Fruit fly (Drosophila melanogaster) whole organism, embryonic: Measurements from ENCODE around the gene CG10948.

Experiments used
- B-H2 ChIP-seq: fragments of 200-800 bp; sonication (Bioruptor generic); optimal IDR thresholded peaks from 2 replicates; lab custom pipeline; 2018; ENCODE audit warnings: missing biosample characterization, mild to moderate bottlenecking, missing genetic modification characterization
- CG11695 ChIP-seq: fragments of 200-800 bp; sonication (Bioruptor generic); IDR thresholded peaks from 3 replicates; pipeline ENCODE4 v1.3.6; 2022; ENCODE audit warnings: missing biosample characterization, missing genetic modification characterization
- CG11723 ChIP-seq: fragments of 200-800 bp; sonication (Bioruptor generic); optimal IDR thresholded peaks from 2 replicates; lab custom pipeline; 2017; ENCODE audit warnings: missing biosample characterization, mild to moderate bottlenecking, missing genetic modification characterization
- CG12155 ChIP-seq: fragments of 200-800 bp; sonication (Bioruptor generic); optimal IDR thresholded peaks from 3 replicates; lab custom pipeline; 2016; ENCODE audit warnings: missing biosample characterization, missing genetic modification characterization
- CG12236 ChIP-seq: fragments of 200-800 bp; sonication (Bioruptor generic); optimal IDR thresholded peaks from 2 replicates; lab custom pipeline; 2016; ENCODE audit warnings: missing biosample characterization, missing genetic modification characterization
- CG1529 ChIP-seq: fragments of 200-800 bp; sonication (Bioruptor generic); optimal IDR thresholded peaks from 3 replicates; lab custom pipeline; 2018; ENCODE audit warnings: missing biosample characterization, missing genetic modification characterization
- CG17186 ChIP-seq: fragments of 200-800 bp; sonication (Bioruptor generic); optimal IDR thresholded peaks from 3 replicates; lab custom pipeline; 2017; ENCODE audit warnings: missing biosample characterization, missing genetic modification reagents, missing genetic modification characterization
- CG2678 ChIP-seq: fragments of 200-800 bp; sonication (Bioruptor generic); optimal IDR thresholded peaks from 3 replicates; lab custom pipeline; 2019; ENCODE audit warnings: missing biosample characterization, mild to moderate bottlenecking, missing genetic modification characterization, moderate library complexity
- CG2712 ChIP-seq: fragments of 200-800 bp; optimal IDR thresholded peaks from 3 replicates; lab custom pipeline; 2019; ENCODE audit warnings: missing biosample characterization, mild to moderate bottlenecking, missing genetic modification characterization, moderate library complexity
- CG3065 ChIP-seq: fragments of 200-800 bp; sonication (Bioruptor generic); optimal IDR thresholded peaks from 2 replicates; lab custom pipeline; 2016; ENCODE audit warnings: missing biosample characterization, missing genetic modification characterization
- CG32767 ChIP-seq: fragments of 200-800 bp; sonication (Bioruptor generic); IDR thresholded peaks from 2 replicates; pipeline ENCODE4 v1.3.6; 2022; ENCODE audit warnings: missing biosample characterization, missing genetic modification characterization
- CG34224 ChIP-seq: fragments of 200-800 bp; sonication (Bioruptor generic); IDR thresholded peaks from 3 replicates; pipeline ENCODE4 v1.3.6; 2022; ENCODE audit warnings: missing biosample characterization, missing genetic modification characterization; ENCODE audit not compliant: partially characterized antibody
- CG3995 ChIP-seq: fragments of 200-800 bp; sonication (Bioruptor generic); optimal IDR thresholded peaks from 3 replicates; lab custom pipeline; 2016; ENCODE audit warnings: missing biosample characterization, missing genetic modification characterization
- CG43689 ChIP-seq: fragments of 200-800 bp; sonication (Bioruptor generic); IDR thresholded peaks from 2 replicates; pipeline ENCODE4 v1.3.6; 2022; ENCODE audit warnings: missing biosample characterization, missing genetic modification characterization
- CG4730 ChIP-seq: fragments of 200-800 bp; sonication (Bioruptor generic); IDR thresholded peaks from 2 replicates; pipeline ENCODE4 v1.3.6; 2022; ENCODE audit warnings: missing biosample characterization, missing genetic modification characterization
- CG6272 ChIP-seq: fragments of 200-800 bp; sonication (Bioruptor generic); IDR thresholded peaks from 2 replicates; pipeline ENCODE4 v1.3.6; 2022; ENCODE audit warnings: missing biosample characterization, missing genetic modification characterization
- CG6791 ChIP-seq: fragments of 200-800 bp; sonication (Bioruptor generic); IDR thresholded peaks from 3 replicates; pipeline ENCODE4 v1.3.6; 2022; ENCODE audit warnings: missing biosample characterization, missing genetic modification characterization; ENCODE audit not compliant: partially characterized antibody
- CG6854 ChIP-seq: fragments of 200-800 bp; sonication (Bioruptor generic); optimal IDR thresholded peaks from 3 replicates; lab custom pipeline; 2017; ENCODE audit warnings: missing biosample characterization, mild to moderate bottlenecking, missing genetic modification characterization
- CG7987 ChIP-seq: fragments of 200-800 bp; sonication (Bioruptor generic); optimal IDR thresholded peaks from 2 replicates; lab custom pipeline; 2018; ENCODE audit warnings: missing biosample characterization, mild to moderate bottlenecking, missing genetic modification characterization, moderate library complexity
- CTCF ChIP-seq: fragments of 200-800 bp; sonication (Bioruptor generic); optimal IDR thresholded peaks from 2 replicates; lab custom pipeline; 2017; ENCODE audit warnings: missing biosample characterization, mild to moderate bottlenecking, missing genetic modification characterization, moderate library complexity
- HLH4C ChIP-seq: fragments of 200-800 bp; sonication (Bioruptor generic); IDR thresholded peaks from 3 replicates; pipeline ENCODE4 v1.3.6; 2022; ENCODE audit warnings: missing biosample characterization, missing genetic modification characterization; ENCODE audit not compliant: partially characterized antibody
- Hmr ChIP-seq: fragments of 200-800 bp; sonication (Bioruptor generic); optimal IDR thresholded peaks from 3 replicates; lab custom pipeline; 2017; ENCODE audit warnings: mild to moderate bottlenecking, missing biosample characterization, missing genetic modification reagents, missing genetic modification characterization
- Hr51 ChIP-seq, 2 experiments: fragments of 200-800 bp; sonication (Bioruptor generic); optimal IDR thresholded peaks; 2 replicates in 1 of 2; 3 replicates in 1 of 2; lab custom pipeline; 2016 to 2018; ENCODE audit warnings: missing biosample characterization in 2 of 2, missing genetic modification characterization in 2 of 2, mild to moderate bottlenecking in 1 of 2, moderate library complexity in 1 of 2
- Mes4 ChIP-seq: fragments of 200-800 bp; sonication (Bioruptor generic); optimal IDR thresholded peaks from 2 replicates; lab custom pipeline; 2016; ENCODE audit warnings: missing biosample characterization, missing genetic modification characterization
- NC2α ChIP-seq: fragments of 200-800 bp; sonication (Bioruptor generic); optimal IDR thresholded peaks from 2 replicates; lab custom pipeline; 2016; ENCODE audit warnings: missing biosample characterization, missing genetic modification characterization
- NK7.1 ChIP-seq: fragments of 200-800 bp; sonication (Bioruptor generic); optimal IDR thresholded peaks from 3 replicates; lab custom pipeline; 2016; ENCODE audit warnings: missing biosample characterization, missing genetic modification characterization
- Pdp1 ChIP-seq, 2 experiments: fragments of 200-800 bp; sonication (Bioruptor generic); optimal IDR thresholded peaks; 3 replicates each; lab custom pipeline; 2016; ENCODE audit warnings: missing biosample characterization in 2 of 2, missing genetic modification characterization in 2 of 2, mild to moderate bottlenecking in 1 of 2, moderate library complexity in 1 of 2
- Ptx1 ChIP-seq: fragments of 200-800 bp; sonication (Bioruptor generic); IDR thresholded peaks from 2 replicates; pipeline ENCODE4 v1.3.6; 2022; ENCODE audit warnings: missing biosample characterization, missing genetic modification characterization
- Ravus ChIP-seq: fragments of 200-800 bp; sonication (Bioruptor generic); IDR thresholded peaks from 2 replicates; pipeline ENCODE4 v1.3.6; 2022; ENCODE audit warnings: missing biosample characterization, missing genetic modification characterization
- Trl ChIP-seq, 3 experiments: fragments of >200 bp in 2 of 3; fragments of 200-800 bp in 1 of 3; sonication (Bioruptor generic) in 1 of 3; optimal IDR thresholded peaks; 2 replicates in 1 of 3; 3 replicates in 2 of 3; lab custom pipeline; 2016 to 2017; ENCODE audit warnings: missing biosample characterization in 1 of 3, missing genetic modification characterization in 1 of 3
- ac ChIP-seq: fragments of 200-800 bp; sonication (Bioruptor generic); optimal IDR thresholded peaks from 3 replicates; lab custom pipeline; 2017; ENCODE audit warnings: missing biosample characterization, mild to moderate bottlenecking, missing genetic modification characterization
- al ChIP-seq: fragments of 200-800 bp; sonication (Bioruptor generic); IDR thresholded peaks from 2 replicates; pipeline ENCODE4 v1.3.6; 2022; ENCODE audit warnings: missing biosample characterization, missing genetic modification characterization
- bbx ChIP-seq: fragments of 200-800 bp; sonication (Bioruptor generic); IDR thresholded peaks from 2 replicates; pipeline ENCODE4 v1.3.6; 2022; ENCODE audit warnings: missing biosample characterization, missing genetic modification characterization; ENCODE audit not compliant: partially characterized antibody
- chn ChIP-seq: fragments of 200-800 bp; sonication (Bioruptor generic); optimal IDR thresholded peaks from 2 replicates; lab custom pipeline; 2016; ENCODE audit warnings: missing biosample characterization, missing genetic modification characterization
- dan ChIP-seq: fragments of 200-800 bp; sonication (Bioruptor generic); IDR thresholded peaks from 2 replicates; pipeline ENCODE4 v1.3.6; 2022; ENCODE audit warnings: missing biosample characterization, missing genetic modification characterization
- dm ChIP-seq: fragments of 200-800 bp; sonication (Bioruptor generic); optimal IDR thresholded peaks from 3 replicates; lab custom pipeline; 2016; ENCODE audit warnings: missing biosample characterization, missing genetic modification characterization
- fd102C ChIP-seq: fragments of 200-800 bp; sonication (Bioruptor generic); optimal IDR thresholded peaks from 2 replicates; lab custom pipeline; 2018; ENCODE audit warnings: missing biosample characterization, mild to moderate bottlenecking, missing genetic modification characterization, moderate library complexity
- gfzf ChIP-seq: fragments of 200-800 bp; sonication (Bioruptor generic); optimal IDR thresholded peaks from 2 replicates; lab custom pipeline; 2016; ENCODE audit warnings: missing biosample characterization, mild to moderate bottlenecking, missing genetic modification characterization, moderate library complexity
- h ChIP-seq: fragments of >200 bp; optimal IDR thresholded peaks from 2 replicates; lab custom pipeline; 2017
- ham ChIP-seq: fragments of 200-800 bp; sonication (Bioruptor generic); IDR thresholded peaks from 2 replicates; pipeline ENCODE4 v1.3.6; 2022; ENCODE audit warnings: missing biosample characterization, missing genetic modification characterization
- jigr1 ChIP-seq: fragments of 200-800 bp; sonication (Bioruptor generic); IDR thresholded peaks from 3 replicates; pipeline ENCODE4 v1.3.6; 2022; ENCODE audit warnings: missing biosample characterization, missing genetic modification characterization
- jing ChIP-seq: fragments of 200-800 bp; sonication (Bioruptor generic); optimal IDR thresholded peaks from 2 replicates; lab custom pipeline; 2018; ENCODE audit warnings: missing biosample characterization, mild to moderate bottlenecking, missing genetic modification characterization
- mld ChIP-seq: fragments of 200-800 bp; sonication (Bioruptor generic); IDR thresholded peaks from 3 replicates; pipeline ENCODE4 v1.3.6; 2022; ENCODE audit warnings: missing biosample characterization, missing genetic modification characterization; ENCODE audit not compliant: partially characterized antibody
- nau ChIP-seq: fragments of 200-800 bp; sonication (Bioruptor generic); optimal IDR thresholded peaks from 3 replicates; lab custom pipeline; 2017; ENCODE audit warnings: missing biosample characterization, mild to moderate bottlenecking, missing genetic modification characterization, missing genetic modification reagents
- phol ChIP-seq: fragments of 200-800 bp; sonication (Bioruptor generic); optimal IDR thresholded peaks from 3 replicates; lab custom pipeline; 2018; ENCODE audit warnings: missing biosample characterization, mild to moderate bottlenecking, missing genetic modification characterization, moderate library complexity
- ssp ChIP-seq: fragments of 200-800 bp; sonication (Bioruptor generic); IDR thresholded peaks from 2 replicates; pipeline ENCODE4 v1.3.6; 2022; ENCODE audit warnings: missing biosample characterization, missing genetic modification characterization
- tna ChIP-seq: fragments of 200-800 bp; sonication (Bioruptor generic); IDR thresholded peaks from 2 replicates; pipeline ENCODE4 v1.3.6; 2022; ENCODE audit warnings: missing biosample characterization, missing genetic modification characterization; ENCODE audit not compliant: partially characterized antibody
- trh ChIP-seq: fragments of 200-800 bp; sonication (Bioruptor generic); optimal IDR thresholded peaks from 2 replicates; lab custom pipeline; 2016; ENCODE audit warnings: missing biosample characterization, missing genetic modification characterization
- twi ChIP-seq: fragments of 200-800 bp; optimal IDR thresholded peaks from 2 replicates; lab custom pipeline; 2019; ENCODE audit warnings: missing biosample characterization, mild to moderate bottlenecking, missing genetic modification characterization, moderate library complexity
- wek ChIP-seq: fragments of 200-800 bp; sonication (Bioruptor generic); optimal IDR thresholded peaks from 3 replicates; lab custom pipeline; 2018; ENCODE audit warnings: missing biosample characterization, mild to moderate bottlenecking, missing genetic modification characterization, moderate library complexity
- z ChIP-seq: fragments of 200-800 bp; sonication (Bioruptor generic); IDR thresholded peaks from 3 replicates; pipeline ENCODE4 v1.3.6; 2022; ENCODE audit warnings: missing biosample characterization, missing genetic modification characterization

CG10948 gene

dm6 chr3L:12832355-12832881 lies 17.5 kb downstream of the CG10948 start (continued):
- no peak for TF ChIP-seq z (GFP tag; lab: Robert Waterston, UW)
- TF ChIP-seq jigr1 (GFP tag; lab: Robert Waterston, UW): no peak
- TF ChIP-seq ssp (GFP tag; lab: Robert Waterston, UW): no peak
- peak; percentile 19 for TF ChIP-seq CG6854 (GFP tag; lab: Kevin White, UChicago)
- no peak for TF ChIP-seq trh (GFP tag; lab: Kevin White, UChicago)
- TF ChIP-seq CG2712 (tag; lab: Kevin White, UChicago): peak; percentile 13
- no peak for TF ChIP-seq CG3065 (GFP tag; lab: Kevin White, UChicago)
- TF ChIP-seq NK7.1 (GFP tag; lab: Kevin White, UChicago): no peak
- TF ChIP-seq jing (GFP tag; lab: Kevin White, UChicago): no peak
- no peak for TF ChIP-seq CG1529 (GFP tag; lab: Kevin White, UChicago)
- no peak for TF ChIP-seq Ptx1 (GFP tag; lab: Robert Waterston, UW)
- TF ChIP-seq h: no peak
- no peak for TF ChIP-seq phol (tag; lab: Kevin White, UChicago)
- no peak for TF ChIP-seq CG43689
- peak; percentile 19 for TF ChIP-seq CG2678 (tag; lab: Kevin White, UChicago)
- TF ChIP-seq B-H2 (GFP tag; lab: Kevin White, UChicago): no peak
- no peak for TF ChIP-seq CG11723 (GFP tag; lab: Kevin White, UChicago)
- TF ChIP-seq dan: no peak
- TF ChIP-seq CG17186 (GFP tag; lab: Kevin White, UChicago): no peak
- 0 out of 2 replicates have a peak, but pooled peaks have one; percentile 16 for TF ChIP-seq CG32767
- no peak for TF ChIP-seq fd102C (GFP tag; lab: Kevin White, UChicago)
- peak; percentile 58 for TF ChIP-seq bbx (GFP tag; lab: Robert Waterston, UW)
- TF ChIP-seq CG6791: peak; percentile 49; the same call in 1 of the 3 replicates
- TF ChIP-seq wek: no peak
- TF ChIP-seq chn (GFP tag; lab: Kevin White, UChicago): no peak
- TF ChIP-seq dm (GFP tag; lab: Kevin White, UChicago): no peak
- TF ChIP-seq al (GFP tag; lab: Robert Waterston, UW): no peak
- TF ChIP-seq ac (GFP tag; lab: Kevin White, UChicago): no peak
- no peak for TF ChIP-seq CG12236 (GFP tag; lab: Kevin White, UChicago)
- TF ChIP-seq twi: no peak
- TF ChIP-seq Trl (optimal IDR thresholded peaks at IDR 0.05; lab: Kevin White, UChicago): peak; percentile 79 to 88
- TF ChIP-seq Trl (GFP tag; optimal IDR thresholded peaks at IDR 0.05; lab: Kevin White, UChicago): peak; percentile 12
- no peak for TF ChIP-seq Mes4 (GFP tag; lab: Kevin White, UChicago)
- TF ChIP-seq NC2α: no peak
- TF ChIP-seq Pdp1 (GFP tag; optimal IDR thresholded peaks at IDR 0.05; lab: Kevin White, UChicago): peak in 1 of 2 experiments; percentile 20
- TF ChIP-seq mld (GFP tag; lab: Robert Waterston, UW): no peak
- TF ChIP-seq CG6272 (GFP tag; lab: Robert Waterston, UW): no peak
- no peak for TF ChIP-seq CG3995 (GFP tag; lab: Kevin White, UChicago)
- peak; percentile 31 for TF ChIP-seq nau (GFP tag; lab: Kevin White, UChicago)
- no peak for TF ChIP-seq Hr51 (GFP tag; optimal IDR thresholded peaks at IDR 0.05; lab: Kevin White, UChicago)
- no peak for TF ChIP-seq CTCF (GFP tag; lab: Kevin White, UChicago)
- 0 out of 3 replicates have a peak, but pooled peaks have one; percentile 30 for TF ChIP-seq CG34224 (GFP tag; lab: Robert Waterston, UW)
- TF ChIP-seq CG11695: no peak
- no peak for TF ChIP-seq Ravus (GFP tag; lab: Robert Waterston, UW)
- no peak for TF ChIP-seq gfzf (GFP tag; lab: Kevin White, UChicago)
- TF ChIP-seq CG4730: no peak
- no peak for TF ChIP-seq tna (GFP tag; lab: Robert Waterston, UW)
- 0 out of 3 replicates have a peak, but pooled peaks have one; percentile 36 for TF ChIP-seq HLH4C (GFP tag; lab: Robert Waterston, UW)
- TF ChIP-seq CG12155 (GFP tag; lab: Kevin White, UChicago): no peak
- TF ChIP-seq Hmr (GFP tag; lab: Kevin White, UChicago): no peak
- TF ChIP-seq ham (GFP tag; lab: Robert Waterston, UW): no peak
- no peak for TF ChIP-seq CG7987 (GFP tag; lab: Kevin White, UChicago)
